Fruit fly (Drosophila melanogaster): ENCODE data around the gene Fntb.

Fntb gene

DNA sequence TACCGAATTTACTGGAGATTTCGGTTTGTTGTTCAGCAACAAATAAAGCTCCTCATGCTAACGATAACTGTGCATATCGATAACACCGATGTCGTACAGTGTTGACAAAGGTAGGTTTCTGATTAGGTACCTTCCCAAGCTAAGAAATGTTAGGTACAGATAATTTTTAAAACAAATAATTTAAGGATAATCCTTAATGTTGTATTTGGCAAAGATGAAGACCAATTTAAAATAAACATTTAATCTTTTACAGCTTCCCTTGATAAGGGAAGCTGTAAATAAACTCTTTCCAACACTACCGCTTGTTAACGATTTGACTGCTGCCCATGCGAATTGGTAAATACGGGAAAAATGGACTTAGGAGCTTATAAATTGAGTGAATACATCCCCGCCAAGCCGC lies 10.1 kb downstream of the Fntb start, which contains the start of the genes Ttc1 and CG14882 (continued):
- TF ChIP-seq ase (GFP tag; IDR thresholded peaks at IDR 0.05), result peak; percentile 87
- TF ChIP-seq CG7271 (tag; optimal IDR thresholded peaks at IDR 0.05), result no peak
- TF ChIP-seq gcm (GFP tag; optimal IDR thresholded peaks at IDR 0.05), result peak; percentile 76
- peak; percentile 94 for TF ChIP-seq CG17328 (GFP tag; IDR thresholded peaks at IDR 0.05)
- peak; percentile 53; the same call in 1 of the 3 replicates for TF ChIP-seq hb (GFP tag; IDR thresholded peaks at IDR 0.05; ENCODE audit: partially characterized antibody)
- peak; percentile 63 for TF ChIP-seq emc (GFP tag; optimal IDR thresholded peaks at IDR 0.05)
- peak; percentile 66 for TF ChIP-seq CG4854 (GFP tag; optimal IDR thresholded peaks at IDR 0.05)
- no peak for TF ChIP-seq CG15269 (tag; optimal IDR thresholded peaks at IDR 0.05)
- TF ChIP-seq CG10565 (GFP tag; optimal IDR thresholded peaks at IDR 0.05), result no peak
- TF ChIP-seq gce (GFP tag; IDR thresholded peaks at IDR 0.05), result peak; percentile 13; the same call in 1 of the 3 replicates
- peak; percentile 93 for TF ChIP-seq CG34422 (GFP tag; IDR thresholded peaks at IDR 0.05)
- TF ChIP-seq Ets65A (GFP tag), result peak; percentile 94
- TF ChIP-seq CG8281 (tag; optimal IDR thresholded peaks at IDR 0.05), result no peak
- TF ChIP-seq bcd (GFP tag; optimal IDR thresholded peaks at IDR 0.05), result no peak
- TF ChIP-seq CG11695 (GFP tag; IDR thresholded peaks at IDR 0.05), result peak; percentile 86
- TF ChIP-seq schlank (tag; optimal IDR thresholded peaks at IDR 0.05), result peak; percentile 24
- TF ChIP-seq gcm2 (GFP tag; optimal IDR thresholded peaks at IDR 0.05), result peak; percentile 42
- no peak for TF ChIP-seq Deaf1 (tag; optimal IDR thresholded peaks at IDR 0.05)
- TF ChIP-seq pita (GFP tag; optimal IDR thresholded peaks at IDR 0.05), result no peak
- TF ChIP-seq CG9609 (GFP tag; optimal IDR thresholded peaks at IDR 0.05), result peak; percentile 80
- TF ChIP-seq knrl (GFP tag; IDR thresholded peaks at IDR 0.05; ENCODE audit: partially characterized antibody), result peak; percentile 36; the same call in 2 of the 3 replicates
- TF ChIP-seq CG17912 (GFP tag; optimal IDR thresholded peaks at IDR 0.05), result no peak
- TF ChIP-seq CG11085 (GFP tag; IDR thresholded peaks at IDR 0.05), result peak; percentile 88
- peak; percentile 79 for TF ChIP-seq CG8924 (tag; optimal IDR thresholded peaks at IDR 0.05)
- TF ChIP-seq CG31441 (GFP tag; IDR thresholded peaks at IDR 0.05), result peak; percentile 79
- peak; percentile 65 for TF ChIP-seq CG8944 (GFP tag; optimal IDR thresholded peaks at IDR 0.05)
- TF ChIP-seq bsh (GFP tag; optimal IDR thresholded peaks at IDR 0.05), result peak; percentile 45 to 90
- no peak for TF ChIP-seq CG7357 (GFP tag; IDR thresholded peaks at IDR 0.05)
- TF ChIP-seq CG2889 (GFP tag; IDR thresholded peaks at IDR 0.05), result peak; percentile 91
- TF ChIP-seq Ptx1 (GFP tag; IDR thresholded peaks at IDR 0.05), result peak; percentile 91
- TF ChIP-seq tll (GFP tag; optimal IDR thresholded peaks at IDR 0.05), result peak in 1 of 2 experiments; percentile 36
- no peak for TF ChIP-seq Neu2 (GFP tag; optimal IDR thresholded peaks at IDR 0.05; ENCODE audit: borderline replicate concordance)
- TF ChIP-seq CG6689 (GFP tag; IDR thresholded peaks at IDR 0.05), result peak; percentile 93
- no peak for TF ChIP-seq Eip74EF (GFP tag; optimal IDR thresholded peaks at IDR 0.05)
- TF ChIP-seq usp (GFP tag; optimal IDR thresholded peaks at IDR 0.05), result no peak
- peak; percentile 83 for TF ChIP-seq jumu (GFP tag; optimal IDR thresholded peaks at IDR 0.05)
- no peak for TF ChIP-seq ash1 (GFP tag; optimal IDR thresholded peaks at IDR 0.05)
- peak; percentile 73 for TF ChIP-seq CG10321 (GFP tag; IDR thresholded peaks at IDR 0.05)
- TF ChIP-seq org-1 (GFP tag; optimal IDR thresholded peaks at IDR 0.05), result no peak
- TF ChIP-seq CG32772 (GFP tag; IDR thresholded peaks at IDR 0.05), result peak; percentile 72
- TF ChIP-seq CG11456 (GFP tag; IDR thresholded peaks at IDR 0.05), result peak; percentile 84
- TF ChIP-seq CG6175 (GFP tag; IDR thresholded peaks at IDR 0.05), result peak; percentile 67; the same call in 1 of the 3 replicates
- no peak for TF ChIP-seq tio (GFP tag; optimal IDR thresholded peaks at IDR 0.05)
- TF ChIP-seq caup (GFP tag; optimal IDR thresholded peaks at IDR 0.05; ENCODE audit: severe bottlenecking), result peak; percentile 83
- TF ChIP-seq CG17361 (GFP tag; IDR thresholded peaks at IDR 0.05), result peak; percentile 75; the same call in 2 of the 3 replicates
- peak; percentile 93 for TF ChIP-seq CG12659 (GFP tag; optimal IDR thresholded peaks at IDR 0.05)
- no peak for TF ChIP-seq Dip2 (GFP tag; IDR thresholded peaks at IDR 0.05)
- no peak for TF ChIP-seq CG10274 (GFP tag; optimal IDR thresholded peaks at IDR 0.05)
- peak; percentile 66 for TF ChIP-seq CG33557 (GFP tag; optimal IDR thresholded peaks at IDR 0.05)
- no peak for TF ChIP-seq HLHmδ (GFP tag; optimal IDR thresholded peaks at IDR 0.05)
- TF ChIP-seq ftz-f1 (GFP tag; optimal IDR thresholded peaks at IDR 0.05), result peak; percentile 57

All from whole organism, embryonic.